Worm (Caenorhabditis elegans): ENCODE measurements around the gene mrps-11.
A peak's percentile ranks its signal among the peaks of the same experiment; 100 is the strongest.

The mrps-11 gene

ce11 chrV:12534941-12535340 lies 40.5 kb upstream of the mrps-11 start:
- TF ChIP-seq fkh-8 (tag; optimal IDR thresholded peaks at IDR 0.05) (no peak), nhr-237 (tag; optimal IDR thresholded peaks at IDR 0.05) (no peak), ceh-82 (tag; optimal IDR thresholded peaks at IDR 0.05) (no peak), nhr-11 (tag; optimal IDR thresholded peaks at IDR 0.05) (no peak), C16A3.4 (tag; optimal IDR thresholded peaks at IDR 0.05) (no peak), pag-3 (tag; optimal IDR thresholded peaks at IDR 0.05; ENCODE audit: borderline replicate concordance, insufficient read depth) (no peak), ets-5 (GFP tag; IDR thresholded peaks at IDR 0.05) (no peak), mep-1 (tag; optimal IDR thresholded peaks at IDR 0.05) (no peak), mef-2 (tag; optimal IDR thresholded peaks at IDR 0.05) (no peak), lin-15B (tag; optimal IDR thresholded peaks at IDR 0.05) (no peak), Y116A8C.19 (tag; optimal IDR thresholded peaks at IDR 0.05; ENCODE audit: borderline replicate concordance) (no peak), ztf-4 (tag; optimal IDR thresholded peaks at IDR 0.05) (no peak), egl-27 (tag; optimal IDR thresholded peaks at IDR 0.05) (no peak), mab-9 (GFP tag; IDR thresholded peaks at IDR 0.05) (no peak), efl-3 (GFP tag; optimal IDR thresholded peaks at IDR 0.05) (no peak), lin-35 (GFP tag; optimal IDR thresholded peaks at IDR 0.05) (no peak)

- TF ChIP-seq sptf-1 (tag; optimal IDR thresholded peaks at IDR 0.05): no peak
- peak; percentile 23 for TF ChIP-seq nhr-20 (tag; optimal IDR thresholded peaks at IDR 0.05)
- TF ChIP-seq C34B4.2 (tag; optimal IDR thresholded peaks at IDR 0.05): no peak
- TF ChIP-seq F16B12.6 (tag; optimal IDR thresholded peaks at IDR 0.05): no peak
- peak; percentile 49 for TF ChIP-seq lin-14 (GFP tag; optimal IDR thresholded peaks at IDR 0.05)
- peak in 5 of 6 experiments; percentile 63 to 86 (median 80) for TF ChIP-seq elt-3 (tag; optimal IDR thresholded peaks at IDR 0.05)
- TF ChIP-seq efl-1 (optimal IDR thresholded peaks at IDR 0.05): no peak
- peak in 1 of 2 experiments; percentile 22 for TF ChIP-seq efl-1 (GFP tag; optimal IDR thresholded peaks at IDR 0.05 in 1 of 2)
- no peak for TF ChIP-seq dsc-1 (tag; optimal IDR thresholded peaks at IDR 0.05)
- TF ChIP-seq blmp-1 (tag; optimal IDR thresholded peaks at IDR 0.05): peak; percentile 92
- no peak for TF ChIP-seq jun-1 (tag; optimal IDR thresholded peaks at IDR 0.05)
- no peak for TF ChIP-seq nhr-237 (tag; optimal IDR thresholded peaks at IDR 0.05)
- TF ChIP-seq nhr-76 (tag; optimal IDR thresholded peaks at IDR 0.05): no peak
- TF ChIP-seq unc-30 (tag; optimal IDR thresholded peaks at IDR 0.05): no peak
- TF ChIP-seq nhr-85 (tag): peak; percentile 75
- TF ChIP-seq xbp-1 (tag; optimal IDR thresholded peaks at IDR 0.05): no peak
- peak; percentile 7 for TF ChIP-seq rnt-1 (tag; optimal IDR thresholded peaks at IDR 0.05)
These were observed 39.3 kb upstream of the mrps-11 start for ce11 chrV:12533635-12534150.

ce11 chrV:12532369-12532768 lies 37.9 kb upstream of the mrps-11 start:
- TF ChIP-seq elt-2 (tag; optimal IDR thresholded peaks at IDR 0.05): peak; percentile 57
- no peak for TF ChIP-seq nhr-84 (tag; optimal IDR thresholded peaks at IDR 0.05)

ce11 chrV:12531084-12531483 lies 36.7 kb upstream of the mrps-11 start:
- TF ChIP-seq jun-1 (tag; optimal IDR thresholded peaks at IDR 0.05): no peak
- TF ChIP-seq nhr-47 (tag; optimal IDR thresholded peaks at IDR 0.05): peak; percentile 65
- peak; percentile 48 for TF ChIP-seq nhr-11 (tag; optimal IDR thresholded peaks at IDR 0.05)
- TF ChIP-seq lin-14 (GFP tag; optimal IDR thresholded peaks at IDR 0.05): peak; percentile 46
- peak; percentile 31 for TF ChIP-seq nhr-20 (tag; optimal IDR thresholded peaks at IDR 0.05)
- TF ChIP-seq pax-3 (tag; optimal IDR thresholded peaks at IDR 0.05): peak; percentile 14
- peak; percentile 77 for TF ChIP-seq fkh-8 (tag; optimal IDR thresholded peaks at IDR 0.05)
- no peak for TF ChIP-seq ceh-8 (GFP tag; optimal IDR thresholded peaks at IDR 0.05)
- peak; percentile 36 for TF ChIP-seq dsc-1 (tag; optimal IDR thresholded peaks at IDR 0.05)
- peak; percentile 69 for TF ChIP-seq nhr-71 (tag; optimal IDR thresholded peaks at IDR 0.05)
- no peak for TF ChIP-seq vab-15 (tag; optimal IDR thresholded peaks at IDR 0.05)

All from whole organism, L1 larva.